Worm (Caenorhabditis elegans) whole organism, L1 larva: ENCODE measurements around the gene F16B12.4.
A peak's percentile ranks its signal among the peaks of the same experiment; 100 is the strongest.

Experiments
- C04F5.9 ChIP-seq: sonication (generic microtip); optimal IDR thresholded peaks from 2 replicates; lab custom pipeline; 2016; ENCODE audit warnings: missing genetic modification characterization, missing compliant biosample characterization
- C34B4.2 ChIP-seq: sonication (generic microtip); optimal IDR thresholded peaks from 2 replicates; lab custom pipeline; 2017; ENCODE audit warnings: mild to moderate bottlenecking, missing genetic modification characterization, missing compliant biosample characterization
- Y116A8C.19 ChIP-seq: sonication (generic microtip); optimal IDR thresholded peaks from 2 replicates; lab custom pipeline; 2016; ENCODE audit warnings: missing compliant biosample characterization, missing genetic modification characterization, borderline replicate concordance
- aha-1 ChIP-seq: fragments of 150-350 bp; optimal IDR thresholded peaks from 2 replicates; lab custom pipeline; 2014; ENCODE audit warnings: missing biosample characterization, missing genetic modification characterization
- ama-1 ChIP-seq: fragments of 150-350 bp; optimal IDR thresholded peaks from 2 replicates; lab custom pipeline; 2014
- blmp-1 ChIP-seq: fragments of 150-350 bp; optimal IDR thresholded peaks from 2 replicates; lab custom pipeline; 2014; ENCODE audit warnings: missing biosample characterization, missing genetic modification characterization
- ceh-8 ChIP-seq: fragments of 200-800 bp; sonication (Bioruptor generic); optimal IDR thresholded peaks from 2 replicates; lab custom pipeline; 2018; ENCODE audit warnings: mild to moderate bottlenecking, missing genetic modification characterization, moderate library complexity, missing compliant biosample characterization
- ceh-82 ChIP-seq, 3 experiments: fragments of 150-350 bp in 1 of 3; sonication (generic microtip) in 2 of 3; optimal IDR thresholded peaks; 2 replicates each; lab custom pipeline; 2014 to 2017; ENCODE audit warnings: missing biosample characterization in 3 of 3, missing genetic modification characterization in 3 of 3
- ceh-90 ChIP-seq: sonication (generic microtip); optimal IDR thresholded peaks from 2 replicates; lab custom pipeline; 2016; ENCODE audit warnings: missing genetic modification characterization, missing compliant biosample characterization
- dpl-1 ChIP-seq, 3 experiments: fragments of 150-350 bp in 2 of 3; sonication (generic microtip) in 1 of 3; optimal IDR thresholded peaks; 2 replicates each; lab custom pipeline; 2014 to 2017; ENCODE audit warnings: missing biosample characterization in 3 of 3, missing genetic modification characterization in 3 of 3, missing genetic modification reagents in 3 of 3
- dsc-1 ChIP-seq: sonication (generic microtip); optimal IDR thresholded peaks from 2 replicates; lab custom pipeline; 2016; ENCODE audit warnings: mild to moderate bottlenecking, missing genetic modification characterization, missing compliant biosample characterization
- efl-1 ChIP-seq, 4 experiments: fragments of 150-350 bp; optimal IDR thresholded peaks in 3 of 4; peaks in 1 of 4; 1 replicate in 1 of 4; 2 replicates in 3 of 4; lab custom pipeline; 2014; ENCODE audit warnings: missing biosample characterization in 2 of 4, missing genetic modification characterization in 2 of 4, missing genetic modification reagents in 2 of 4
- efl-3 ChIP-seq: fragments of 200-800 bp; sonication (Bioruptor generic); optimal IDR thresholded peaks from 2 replicates; lab custom pipeline; 2018; ENCODE audit warnings: mild to moderate bottlenecking, missing genetic modification characterization, missing compliant biosample characterization
- elt-3 ChIP-seq, 6 experiments: fragments of 150-350 bp in 1 of 6; sonication (generic microtip); optimal IDR thresholded peaks; 2 replicates each; lab custom pipeline; 2017 to 2018; ENCODE audit warnings: missing biosample characterization in 6 of 6, missing genetic modification characterization in 6 of 6, inconsistent platforms in 1 of 6
- fkh-4 ChIP-seq: sonication (generic microtip); optimal IDR thresholded peaks from 2 replicates; lab custom pipeline; 2016; ENCODE audit warnings: missing compliant biosample characterization, missing genetic modification characterization, borderline replicate concordance
- fkh-8 ChIP-seq: sonication (generic microtip); optimal IDR thresholded peaks from 2 replicates; lab custom pipeline; 2016; ENCODE audit warnings: mild to moderate bottlenecking, missing genetic modification characterization, missing compliant biosample characterization
- hlh-17 ChIP-seq: fragments of 200-800 bp; sonication (Bioruptor generic); optimal IDR thresholded peaks from 2 replicates; lab custom pipeline; 2018; ENCODE audit warnings: missing genetic modification characterization, mild to moderate bottlenecking, missing compliant biosample characterization, moderate library complexity, borderline replicate concordance
- hpl-2 ChIP-seq: fragments of 150-350 bp; optimal IDR thresholded peaks from 2 replicates; lab custom pipeline; 2014; ENCODE audit warnings: missing biosample characterization, missing genetic modification reagents, missing genetic modification characterization
- lin-14 ChIP-seq: fragments of 200-800 bp; sonication (Bioruptor generic); optimal IDR thresholded peaks from 2 replicates; lab custom pipeline; 2018; ENCODE audit warnings: mild to moderate bottlenecking, missing genetic modification characterization, moderate library complexity, missing compliant biosample characterization
- lin-15B ChIP-seq: fragments of 150-350 bp; sonication (generic microtip); optimal IDR thresholded peaks from 3 replicates; lab custom pipeline; 2014; ENCODE audit warnings: missing biosample characterization, missing genetic modification characterization
- lir-3 ChIP-seq: sonication (generic microtip); optimal IDR thresholded peaks from 2 replicates; lab custom pipeline; 2016; ENCODE audit warnings: mild to moderate bottlenecking, missing genetic modification characterization, moderate library complexity, missing compliant biosample characterization; ENCODE audit not compliant: poor library complexity
- lsy-2 ChIP-seq, 2 experiments: fragments of 150-350 bp; optimal IDR thresholded peaks; 2 replicates each; lab custom pipeline; 2014; ENCODE audit warnings: missing biosample characterization in 2 of 2, missing genetic modification characterization in 2 of 2
- mab-9 ChIP-seq: fragments of 200-800 bp; sonication (Bioruptor generic); IDR thresholded peaks from 2 replicates; pipeline ENCODE4 v1.3.6; 2022; ENCODE audit warnings: missing genetic modification reagents, missing genetic modification characterization, missing compliant biosample characterization
- mdl-1 ChIP-seq, 2 experiments: fragments of 150-350 bp; optimal IDR thresholded peaks; 2 replicates each; lab custom pipeline; 2014 to 2017; ENCODE audit warnings: missing biosample characterization in 2 of 2, missing genetic modification characterization in 2 of 2, inconsistent platforms in 1 of 2
- mef-2 ChIP-seq: fragments of 150-350 bp; optimal IDR thresholded peaks from 2 replicates; lab custom pipeline; 2014; ENCODE audit warnings: missing biosample characterization, missing genetic modification characterization
- mep-1 ChIP-seq: fragments of 150-350 bp; optimal IDR thresholded peaks from 2 replicates; lab custom pipeline; 2014; ENCODE audit warnings: missing biosample characterization, missing genetic modification characterization
- nhr-19 ChIP-seq: fragments of 200-800 bp; sonication (Bioruptor generic); conservative IDR thresholded peaks from 2 replicates; pipeline ENCODE4 v1.3.6; 2022; ENCODE audit warnings: missing genetic modification characterization, missing compliant biosample characterization
- nhr-20 ChIP-seq: sonication (generic microtip); optimal IDR thresholded peaks from 2 replicates; lab custom pipeline; 2016; ENCODE audit warnings: mild to moderate bottlenecking, missing genetic modification characterization, missing compliant biosample characterization
- nhr-28 ChIP-seq: fragments of 150-350 bp; optimal IDR thresholded peaks from 2 replicates; lab custom pipeline; 2014; ENCODE audit warnings: missing biosample characterization, missing genetic modification characterization
- nhr-76 ChIP-seq: sonication (generic microtip); optimal IDR thresholded peaks from 2 replicates; lab custom pipeline; 2017; ENCODE audit warnings: missing biosample characterization, missing genetic modification characterization
- nhr-77 ChIP-seq: fragments of 150-350 bp; optimal IDR thresholded peaks from 2 replicates; lab custom pipeline; 2014; ENCODE audit warnings: missing biosample characterization, missing genetic modification characterization
- nhr-85 ChIP-seq: sonication (generic microtip); peaks from one replicate; lab custom pipeline; 2016; ENCODE audit warnings: missing genetic modification characterization, inconsistent platforms, missing compliant biosample characterization
- pag-3 ChIP-seq: sonication (generic microtip); optimal IDR thresholded peaks from 2 replicates; lab custom pipeline; 2017; ENCODE audit warnings: missing genetic modification characterization, mild to moderate bottlenecking, missing compliant biosample characterization, antibody characterized with exemption, borderline replicate concordance; ENCODE audit not compliant: insufficient read depth
- rnt-1 ChIP-seq: sonication (generic microtip); optimal IDR thresholded peaks from 2 replicates; lab custom pipeline; 2016; ENCODE audit warnings: mild to moderate bottlenecking, missing genetic modification characterization, moderate library complexity, missing compliant biosample characterization
- snpc-4 ChIP-seq: fragments of 150-350 bp; optimal IDR thresholded peaks from 2 replicates; lab custom pipeline; 2014; ENCODE audit warnings: missing biosample characterization, missing genetic modification characterization
- sox-4 ChIP-seq: sonication (generic microtip); optimal IDR thresholded peaks from 2 replicates; lab custom pipeline; 2016; ENCODE audit warnings: missing genetic modification characterization, missing compliant biosample characterization
- sptf-1 ChIP-seq: fragments of 150-350 bp; optimal IDR thresholded peaks from 2 replicates; lab custom pipeline; 2014; ENCODE audit warnings: missing biosample characterization, missing genetic modification characterization
- tbx-2 ChIP-seq: sonication (generic microtip); optimal IDR thresholded peaks from 2 replicates; lab custom pipeline; 2016; ENCODE audit warnings: missing genetic modification characterization, missing compliant biosample characterization
- tlp-1 ChIP-seq: fragments of 150-350 bp; optimal IDR thresholded peaks from 2 replicates; lab custom pipeline; 2014; ENCODE audit warnings: missing biosample characterization, missing genetic modification characterization
- unc-130 ChIP-seq: fragments of 150-350 bp; optimal IDR thresholded peaks from 2 replicates; lab custom pipeline; 2017; ENCODE audit warnings: missing biosample characterization, missing genetic modification characterization, inconsistent platforms
- vab-15 ChIP-seq: sonication (generic microtip); optimal IDR thresholded peaks from 2 replicates; lab custom pipeline; 2017; ENCODE audit warnings: missing genotype, mild to moderate bottlenecking, missing genetic modification characterization, missing compliant biosample characterization
- xbp-1 ChIP-seq: sonication (generic microtip); optimal IDR thresholded peaks from 2 replicates; lab custom pipeline; 2016; ENCODE audit warnings: missing genetic modification characterization, missing compliant biosample characterization
- zip-4 ChIP-seq: fragments of 200-800 bp; sonication (Bioruptor generic); optimal IDR thresholded peaks from 2 replicates; lab custom pipeline; 2018; ENCODE audit warnings: mild to moderate bottlenecking, missing genetic modification characterization, moderate library complexity, missing compliant biosample characterization
- ztf-11 ChIP-seq, 2 experiments: sonication (generic microtip); optimal IDR thresholded peaks; 2 replicates each; lab custom pipeline; 2016 to 2017; ENCODE audit warnings: missing genetic modification characterization in 2 of 2, missing biosample characterization in 1 of 2, missing compliant biosample characterization in 1 of 2

F16B12.4 gene

DNA sequence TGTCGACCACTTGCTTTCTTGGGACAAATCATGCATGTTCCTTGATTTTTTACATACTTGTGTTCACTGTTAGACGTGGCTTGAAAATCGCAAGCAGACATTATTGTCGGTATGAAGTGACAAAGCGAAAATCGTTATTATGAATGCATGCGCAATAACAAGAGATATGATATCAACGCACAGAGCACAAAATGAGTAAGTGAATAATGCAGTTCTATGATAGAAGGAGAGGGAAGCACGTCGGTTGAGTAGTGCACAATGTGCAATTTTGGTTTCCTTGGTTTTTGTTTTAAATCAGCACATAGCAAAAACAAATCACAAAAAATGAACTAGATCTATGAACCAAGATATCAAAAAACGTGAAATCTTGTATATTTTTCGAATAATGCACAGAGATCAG, 14.9 kb upstream of the F16B12.4 start, which contains the start of gene nhr-281:
nhr-281 (minus strand) TSS at position 101 of the 400 bp plus-strand sequence.
- TF ChIP-seq lsy-2 (tag; optimal IDR thresholded peaks at IDR 0.05; lab: Kevin White, UChicago) = no peak
- TF ChIP-seq ztf-11 (tag; optimal IDR thresholded peaks at IDR 0.05; lab: Kevin White, UChicago) = no peak
- no peak for TF ChIP-seq Y116A8C.19
- TF ChIP-seq, all 84 proteins: peak for 0

ce11 chrX:14108245-14108644, 9.8 kb upstream of the F16B12.4 start, which contains the start of gene F16B12.7:
TSS of gene F16B12.7 (plus strand) at chrX:14108545.
- TF ChIP-seq tbx-2 (tag; lab: Kevin White, UChicago) (no peak), sptf-1 (tag; lab: Kevin White, UChicago) (no peak), efl-1 (optimal IDR thresholded peaks at IDR 0.05; lab: Kevin White, UChicago) (no peak), efl-1 (GFP tag; optimal IDR thresholded peaks at IDR 0.05 in 1 of 2; lab: Kevin White, UChicago) (peak in 1 of 2 experiments; percentile 12), nhr-76 (tag; lab: Kevin White, UChicago) (no peak), nhr-19 (GFP tag; lab: Robert Waterston, UW) (no peak)

DNA sequence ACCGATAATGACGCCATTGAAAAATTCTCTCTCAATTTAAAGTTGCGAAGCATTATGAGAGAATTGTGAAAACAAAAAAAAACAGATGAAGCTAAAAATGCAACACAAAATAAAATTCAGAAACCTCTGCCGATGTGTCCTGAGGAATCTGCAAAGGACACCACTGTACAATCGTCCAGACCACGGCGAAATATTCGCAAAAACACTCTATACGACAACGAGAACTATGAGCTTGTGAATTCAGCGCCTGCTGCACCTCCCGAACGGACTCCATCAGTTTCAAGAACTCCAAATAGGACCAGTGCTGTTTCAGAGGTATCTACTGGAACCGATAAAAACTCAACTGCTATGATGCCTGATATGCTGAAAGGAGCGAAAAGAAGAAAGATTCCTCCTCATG, 4.0 kb upstream of the F16B12.4 start:
- TF ChIP-seq efl-1 (optimal IDR thresholded peaks at IDR 0.05; lab: Kevin White, UChicago) = no peak
- TF ChIP-seq efl-1 (GFP tag; optimal IDR thresholded peaks at IDR 0.05 in 1 of 2; lab: Kevin White, UChicago) = peak in 1 of 2 experiments; percentile 42
- no peak for TF ChIP-seq sox-4 (tag; lab: Kevin White, UChicago)

- no peak for TF ChIP-seq zip-4 (GFP tag; lab: Kevin White, UChicago)
- TF ChIP-seq lin-14 (GFP tag; lab: Kevin White, UChicago) = peak; percentile 97
- no peak for TF ChIP-seq ama-1 (lab: Kevin White, UChicago)
- peak; percentile 85 for TF ChIP-seq nhr-20 (tag; lab: Kevin White, UChicago)
- TF ChIP-seq efl-3 (GFP tag; lab: Kevin White, UChicago) = no peak
- TF ChIP-seq C04F5.9 (tag; lab: Kevin White, UChicago) = peak; percentile 16
- TF ChIP-seq rnt-1 (tag; lab: Kevin White, UChicago) = peak; percentile 72
- no peak for TF ChIP-seq fkh-4 (tag; lab: Kevin White, UChicago)
- TF ChIP-seq pag-3 = no peak
- peak; percentile 56 to 91 (median 64) for TF ChIP-seq ceh-82 (tag; optimal IDR thresholded peaks at IDR 0.05; lab: Kevin White, UChicago)
- peak; percentile 59 for TF ChIP-seq blmp-1 (tag; lab: Kevin White, UChicago)
- TF ChIP-seq tlp-1 = no peak
- TF ChIP-seq nhr-85 (tag; lab: Kevin White, UChicago) = peak; percentile 90
- TF ChIP-seq lir-3 (tag; lab: Kevin White, UChicago) = peak; percentile 13
- TF ChIP-seq hpl-2 (GFP tag; lab: Kevin White, UChicago) = no peak
- peak; percentile 88 for TF ChIP-seq lin-15B (tag; lab: Kevin White, UChicago)
- TF ChIP-seq ztf-11 (tag; optimal IDR thresholded peaks at IDR 0.05; lab: Kevin White, UChicago) = no peak
- peak; percentile 47; the same call in 1 of the 2 replicates for TF ChIP-seq mab-9
- no peak for TF ChIP-seq sptf-1 (tag; lab: Kevin White, UChicago)
- no peak for TF ChIP-seq nhr-28 (tag; lab: Kevin White, UChicago)
- peak in 3 of 6 experiments; percentile 8 to 46 (median 34) for TF ChIP-seq elt-3 (tag; optimal IDR thresholded peaks at IDR 0.05; lab: Kevin White, UChicago)
- TF ChIP-seq xbp-1 (tag; lab: Kevin White, UChicago) = peak; percentile 80
- TF ChIP-seq fkh-8 (tag; lab: Kevin White, UChicago) = peak; percentile 92
- peak in 1 of 2 experiments; percentile 44 for TF ChIP-seq mdl-1 (tag; optimal IDR thresholded peaks at IDR 0.05; lab: Kevin White, UChicago)
- TF ChIP-seq mef-2 = no peak
- TF ChIP-seq dpl-1 (GFP tag; optimal IDR thresholded peaks at IDR 0.05; lab: Kevin White, UChicago) = peak; percentile 86 to 90 (median 88)
- TF ChIP-seq hlh-17 (GFP tag; lab: Kevin White, UChicago) = no peak
- peak; percentile 54 for TF ChIP-seq dsc-1 (tag; lab: Kevin White, UChicago)
- peak; percentile 85 for TF ChIP-seq mep-1
- peak; percentile 72 for TF ChIP-seq snpc-4 (tag; lab: Kevin White, UChicago)
- no peak for TF ChIP-seq ceh-90 (tag; lab: Kevin White, UChicago)
- peak; percentile 63 for TF ChIP-seq nhr-77 (tag; lab: Kevin White, UChicago)
- TF ChIP-seq unc-130 = peak; percentile 19
- no peak for TF ChIP-seq aha-1
- no peak for TF ChIP-seq Y116A8C.19
- TF ChIP-seq vab-15 (tag; lab: Kevin White, UChicago) = no peak
- peak; percentile 71 to 83 for TF ChIP-seq lsy-2 (tag; optimal IDR thresholded peaks at IDR 0.05; lab: Kevin White, UChicago)
- no peak for TF ChIP-seq ceh-8 (GFP tag; lab: Kevin White, UChicago)
- no peak for TF ChIP-seq C34B4.2 (tag; lab: Kevin White, UChicago)
These were observed 3.5 kb upstream of the F16B12.4 start, which contains the start of gene F16B12.6 for ce11 chrX:14101986-14102385. TSS of gene F16B12.6 (plus strand) at chrX:14102316.
